Fruit fly (Drosophila melanogaster): Measurements from ENCODE around the gene CalpC.

CalpC gene

DNA sequence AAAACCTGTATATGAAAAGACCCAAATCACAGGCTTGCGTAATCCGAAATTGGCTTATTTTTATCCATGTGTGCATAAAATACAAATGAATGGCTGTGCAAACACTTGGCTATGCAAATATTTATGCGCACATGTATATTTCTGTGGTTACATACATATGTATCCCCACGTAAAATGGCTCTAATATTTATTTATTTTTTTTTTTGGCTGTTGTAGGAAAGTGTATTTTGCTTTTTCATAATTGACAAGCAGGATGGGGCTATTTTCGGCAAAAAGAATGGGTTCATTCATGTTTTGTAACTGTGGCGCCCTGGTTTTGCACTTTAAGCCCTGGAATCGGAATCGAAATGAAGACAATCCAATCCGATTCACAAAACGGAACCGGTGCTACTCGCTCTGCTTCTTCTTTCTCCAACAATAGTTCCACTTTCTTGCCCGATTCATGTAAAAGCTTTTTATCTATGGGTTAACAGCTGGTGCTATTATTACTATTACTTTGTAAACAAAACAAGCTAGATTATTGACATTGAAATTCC, 9.6 kb downstream of the CalpC start (continued):
- TF ChIP-seq CG9876 (GFP tag; optimal IDR thresholded peaks at IDR 0.05) (peak; percentile 23), Gug (GFP tag; IDR thresholded peaks at IDR 0.05) (peak; percentile 83), CkIIα-i1 (GFP tag; IDR thresholded peaks at IDR 0.05) (no peak), lilli (GFP tag; optimal IDR thresholded peaks at IDR 0.05) (peak; percentile 87), Hey (tag; optimal IDR thresholded peaks at IDR 0.05) (no peak), HLHmδ (GFP tag; optimal IDR thresholded peaks at IDR 0.05) (no peak), sd (tag; optimal IDR thresholded peaks at IDR 0.05) (no peak), gcm (GFP tag; optimal IDR thresholded peaks at IDR 0.05) (peak; percentile 24), Dip3 (GFP tag; optimal IDR thresholded peaks at IDR 0.05) (peak; percentile 62), bab2 (GFP tag; optimal IDR thresholded peaks at IDR 0.05) (peak; percentile 70), Max (GFP tag; optimal IDR thresholded peaks at IDR 0.05) (peak; percentile 60), Chrac-16 (GFP tag; optimal IDR thresholded peaks at IDR 0.05) (peak; percentile 71), CG1792 (GFP tag; optimal IDR thresholded peaks at IDR 0.05) (peak; percentile 37), Adf1 (GFP tag; IDR thresholded peaks at IDR 0.05) (peak; percentile 22; the same call in 1 of the 2 replicates), sens (GFP tag) (peak; percentile 95), peb (GFP tag; IDR thresholded peaks at IDR 0.05) (peak; percentile 32; the same call in 1 of the 2 replicates), cad (GFP tag; optimal IDR thresholded peaks at IDR 0.05) (no peak), slbo (GFP tag; IDR thresholded peaks at IDR 0.05) (peak; percentile 86), CrebB (tag; optimal IDR thresholded peaks at IDR 0.05) (no peak), CG12155 (GFP tag; optimal IDR thresholded peaks at IDR 0.05) (peak; percentile 98), vnd (GFP tag; IDR thresholded peaks at IDR 0.05; ENCODE audit: partially characterized antibody) (no peak), Mes4 (GFP tag; optimal IDR thresholded peaks at IDR 0.05) (peak; percentile 49), Antp (GFP tag; optimal IDR thresholded peaks at IDR 0.05) (peak; percentile 66), CG1024 (GFP tag; IDR thresholded peaks at IDR 0.05) (peak; percentile 51; the same call in 1 of the 2 replicates), CG2875 (GFP tag; optimal IDR thresholded peaks at IDR 0.05) (peak; percentile 59), pfk (GFP tag; optimal IDR thresholded peaks at IDR 0.05) (peak; percentile 23), CG16863 (GFP tag; optimal IDR thresholded peaks at IDR 0.05) (peak; percentile 66), Drgx (GFP tag; IDR thresholded peaks at IDR 0.05) (peak; percentile 88), bowl (GFP tag; IDR thresholded peaks at IDR 0.05) (0 out of 2 replicates have a peak, but pooled peaks have one; percentile 46), ase (GFP tag; IDR thresholded peaks at IDR 0.05) (peak; percentile 75), Opbp (GFP tag; IDR thresholded peaks at IDR 0.05; ENCODE audit: partially characterized antibody) (no peak), hbn (GFP tag; IDR thresholded peaks at IDR 0.05; ENCODE audit: partially characterized antibody) (no peak), CG4617 (GFP tag; optimal IDR thresholded peaks at IDR 0.05; ENCODE audit: borderline replicate concordance) (peak; percentile 27), CG8924 (tag; optimal IDR thresholded peaks at IDR 0.05) (peak; percentile 8), grn (GFP tag; optimal IDR thresholded peaks at IDR 0.05) (no peak), jigr1 (GFP tag; IDR thresholded peaks at IDR 0.05) (no peak; the same call in 1 of the 3 replicates), croc (GFP tag; conservative IDR thresholded peaks at IDR 0.05) (peak; percentile 20; the same call in 1 of the 3 replicates), CG11695 (GFP tag; IDR thresholded peaks at IDR 0.05) (peak; percentile 76; the same call in 2 of the 3 replicates), bigmax (GFP tag; optimal IDR thresholded peaks at IDR 0.05) (no peak), ab (GFP tag; optimal IDR thresholded peaks at IDR 0.05) (peak; percentile 19), D19B (GFP tag; optimal IDR thresholded peaks at IDR 0.05) (peak; percentile 41), Nf-YC (tag; optimal IDR thresholded peaks at IDR 0.05) (peak; percentile 37), CG5245 (GFP tag; optimal IDR thresholded peaks at IDR 0.05) (peak; percentile 38), Usf (GFP tag; optimal IDR thresholded peaks at IDR 0.05) (peak; percentile 17), ro (GFP tag; IDR thresholded peaks at IDR 0.05) (0 out of 2 replicates have a peak, but pooled peaks have one; percentile 8), dmrt11E (tag; optimal IDR thresholded peaks at IDR 0.05) (peak; percentile 8), CG17829 (tag; optimal IDR thresholded peaks at IDR 0.05) (peak; percentile 61), chinmo (GFP tag; IDR thresholded peaks at IDR 0.05; ENCODE audit: partially characterized antibody) (0 out of 4 replicates have a peak, but pooled peaks have one; percentile 40), salm (tag; optimal IDR thresholded peaks at IDR 0.05) (no peak), CG2116 (GFP tag; optimal IDR thresholded peaks at IDR 0.05) (peak; percentile 50)
